Worm (Caenorhabditis elegans) whole organism, L4/young adult: Measurements from ENCODE around the gene pmpl-1.

Experiments used
- W03F9.2 ChIP-seq: fragments of 150-350 bp; optimal IDR thresholded peaks from 2 replicates; lab custom pipeline; 2014; ENCODE audit warnings: missing biosample characterization, missing genetic modification characterization
- him-1 ChIP-seq: sonication (generic microtip); optimal IDR thresholded peaks from 2 replicates; lab custom pipeline; 2016; ENCODE audit warnings: missing genotype, missing genetic modification reagents, missing genetic modification characterization, missing compliant biosample characterization

- no peak for TF ChIP-seq him-1
- no peak for TF ChIP-seq W03F9.2 (tag; lab: Kevin White, UChicago)
These were observed 36.6 kb downstream of the pmpl-1 start for ce11 chrX:3824443-3824842.
